Worm (Caenorhabditis elegans): ENCODE measurements around the gene F54B11.4.
A peak's percentile ranks its signal among the peaks of the same experiment; 100 is the strongest.

F54B11.4 gene

ce11 chrX:13550890-13551289 lies 41.6 kb upstream of the F54B11.4 start, which contains the start of gene odr-1:
Gene odr-1, minus strand, starts transcription at chrX:13550990.
- TF ChIP-seq zfp-3 (GFP tag; conservative IDR thresholded peaks at IDR 0.05) (no peak), lin-39 (tag; optimal IDR thresholded peaks at IDR 0.05) (no peak), lin-29 (GFP tag; IDR thresholded peaks at IDR 0.05) (no peak), mdt-29 (GFP tag; IDR thresholded peaks at IDR 0.05) (no peak), nhr-6 (tag; optimal IDR thresholded peaks at IDR 0.05) (no peak), daf-8 (GFP tag; IDR thresholded peaks at IDR 0.05) (no peak), nhr-111 (GFP tag; optimal IDR thresholded peaks at IDR 0.05) (no peak), zfp-2 (tag; optimal IDR thresholded peaks at IDR 0.05) (no peak), spr-1 (tag; optimal IDR thresholded peaks at IDR 0.05) (no peak), pha-4 (GFP tag; IDR thresholded peaks at IDR 0.05) (no peak), pha-4 (tag; optimal IDR thresholded peaks at IDR 0.05) (no peak), dmd-8 (GFP tag; IDR thresholded peaks at IDR 0.05) (no peak)

- TF ChIP-seq unc-62 (GFP tag; optimal IDR thresholded peaks at IDR 0.05 in 1 of 2) (peak in 1 of 2 experiments; percentile 89), unc-62 (tag; optimal IDR thresholded peaks at IDR 0.05) (no peak), zfp-3 (GFP tag; conservative IDR thresholded peaks at IDR 0.05) (no peak), mxl-2 (GFP tag; conservative IDR thresholded peaks at IDR 0.05) (no peak), nhr-11 (tag; optimal IDR thresholded peaks at IDR 0.05) (peak; percentile 50), zip-11 (GFP tag; IDR thresholded peaks at IDR 0.05) (no peak), php-3 (GFP tag; IDR thresholded peaks at IDR 0.05) (no peak), attf-4 (tag; optimal IDR thresholded peaks at IDR 0.05) (no peak), Y75B8A.6 (GFP tag; IDR thresholded peaks at IDR 0.05) (no peak), ceh-32 (tag; optimal IDR thresholded peaks at IDR 0.05; ENCODE audit: poor library complexity) (no peak), T26A8.4 (GFP tag; IDR thresholded peaks at IDR 0.05) (no peak), mxl-3 (GFP tag; optimal IDR thresholded peaks at IDR 0.05) (no peak), D1046.2 (GFP tag; IDR thresholded peaks at IDR 0.05) (no peak)
Measured at ce11 chrX:13555098-13555497, 37.4 kb upstream of the F54B11.4 start.

DNA sequence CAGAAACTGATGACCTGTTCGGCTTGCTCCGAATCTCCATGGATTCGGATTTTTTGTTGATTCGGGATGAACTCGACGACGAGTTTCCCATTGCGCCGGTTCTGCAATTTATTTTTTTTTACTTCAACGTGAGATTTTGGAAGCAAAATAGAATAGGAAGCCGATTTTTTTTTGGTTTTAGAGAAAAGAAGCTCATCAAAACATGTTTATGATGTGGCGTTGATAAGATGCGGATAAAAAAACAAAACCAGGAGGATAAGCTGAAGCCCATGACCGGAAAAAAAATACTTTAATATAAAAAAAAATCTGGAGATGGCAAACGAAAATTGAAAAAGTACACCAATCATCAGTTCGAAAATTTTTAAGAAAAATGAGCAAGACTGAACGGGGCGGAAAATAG lies 36.4 kb upstream of the F54B11.4 start, which contains the start of gene glb-20:
Gene glb-20 (minus strand): TSS at position 101 of the 400 bp plus-strand sequence.
- TF ChIP-seq Y48G9A.11 (GFP tag; IDR thresholded peaks at IDR 0.05): no peak
- no peak for TF ChIP-seq lin-1 (GFP tag; IDR thresholded peaks at IDR 0.05)

- no peak for TF ChIP-seq gei-8 (GFP tag; optimal IDR thresholded peaks at IDR 0.05)
- TF ChIP-seq zfp-3 (GFP tag; conservative IDR thresholded peaks at IDR 0.05): no peak
- TF ChIP-seq hlh-11 (tag; optimal IDR thresholded peaks at IDR 0.05): peak; percentile 64
- no peak for TF ChIP-seq hlh-30 (tag; optimal IDR thresholded peaks at IDR 0.05; ENCODE audit: insufficient read depth)
- TF ChIP-seq attf-4 (tag; optimal IDR thresholded peaks at IDR 0.05): no peak
- no peak for TF ChIP-seq ceh-20 (GFP tag; IDR thresholded peaks at IDR 0.05)
- TF ChIP-seq tra-1 (GFP tag; IDR thresholded peaks at IDR 0.05): peak; percentile 45; the same call in 1 of the 2 replicates
- no peak for TF ChIP-seq fos-1 (tag; optimal IDR thresholded peaks at IDR 0.05)
- TF ChIP-seq sdz-12 (GFP tag; optimal IDR thresholded peaks at IDR 0.05): no peak
- TF ChIP-seq set-16 (GFP tag; IDR thresholded peaks at IDR 0.05): peak; percentile 17; the same call in 1 of the 2 replicates
- no peak for TF ChIP-seq nhr-41 (GFP tag; IDR thresholded peaks at IDR 0.05)
- TF ChIP-seq ztf-7 (tag; optimal IDR thresholded peaks at IDR 0.05): no peak
- TF ChIP-seq ctbp-1 (GFP tag; IDR thresholded peaks at IDR 0.05): 0 out of 2 replicates have a peak, but pooled peaks have one; percentile 29
- TF ChIP-seq lin-38 (GFP tag; IDR thresholded peaks at IDR 0.05): no peak
- TF ChIP-seq daf-19 (GFP tag; conservative IDR thresholded peaks at IDR 0.05): no peak
- TF ChIP-seq snpc-4 (tag; optimal IDR thresholded peaks at IDR 0.05): no peak
Measured at ce11 chrX:13558667-13559066, 33.8 kb upstream of the F54B11.4 start.
